Fruit fly (Drosophila melanogaster) whole organism, embryonic: ENCODE results near the gene Pex16.

Experiments
- Asciz ChIP-seq: fragments of 200-800 bp; sonication (Bioruptor generic); optimal IDR thresholded peaks from 2 replicates; lab custom pipeline; 2017; ENCODE audit warnings: missing biosample characterization, mild to moderate bottlenecking, missing genetic modification characterization, missing genetic modification reagents
- Atf3 ChIP-seq: fragments of 200-800 bp; sonication (Bioruptor generic); optimal IDR thresholded peaks from 3 replicates; lab custom pipeline; 2016; ENCODE audit warnings: missing biosample characterization, missing genetic modification characterization
- B-H1 ChIP-seq: fragments of 200-800 bp; sonication (Bioruptor generic); IDR thresholded peaks from 3 replicates; pipeline ENCODE4 v1.3.6; 2022; ENCODE audit warnings: missing biosample characterization, missing genetic modification characterization
- C15 ChIP-seq: fragments of 200-800 bp; sonication (Bioruptor generic); IDR thresholded peaks from 3 replicates; pipeline ENCODE4 v1.3.6; 2022; ENCODE audit warnings: missing biosample characterization, missing genetic modification characterization
- CG10147 ChIP-seq: fragments of 200-800 bp; sonication (Bioruptor generic); optimal IDR thresholded peaks from 2 replicates; lab custom pipeline; 2019; ENCODE audit warnings: missing biosample characterization, mild to moderate bottlenecking, missing genetic modification characterization, moderate library complexity
- CG10209 ChIP-seq: fragments of 200-800 bp; sonication (Bioruptor generic); optimal IDR thresholded peaks from 3 replicates; lab custom pipeline; 2017; ENCODE audit warnings: missing biosample characterization, mild to moderate bottlenecking, missing genetic modification characterization, missing genetic modification reagents
- CG10267 ChIP-seq: fragments of 200-800 bp; sonication (Bioruptor generic); optimal IDR thresholded peaks from 2 replicates; lab custom pipeline; 2018; ENCODE audit warnings: missing biosample characterization, mild to moderate bottlenecking, missing genetic modification characterization, moderate library complexity
- CG11398 ChIP-seq: fragments of 200-800 bp; sonication (Bioruptor generic); optimal IDR thresholded peaks from 2 replicates; lab custom pipeline; 2016; ENCODE audit warnings: missing biosample characterization, missing genetic modification characterization
- CG12391 ChIP-seq: fragments of 200-800 bp; sonication (Bioruptor generic); optimal IDR thresholded peaks from 3 replicates; lab custom pipeline; 2018; ENCODE audit warnings: missing biosample characterization, mild to moderate bottlenecking, missing genetic modification characterization, moderate library complexity
- CG13624 ChIP-seq: fragments of 200-800 bp; sonication (Bioruptor generic); optimal IDR thresholded peaks from 2 replicates; lab custom pipeline; 2016; ENCODE audit warnings: missing biosample characterization, missing genetic modification characterization
- CG14860 ChIP-seq: fragments of 200-800 bp; sonication (Bioruptor generic); IDR thresholded peaks from 3 replicates; pipeline ENCODE4 v1.3.6; 2022; ENCODE audit warnings: missing biosample characterization, missing genetic modification characterization; ENCODE audit not compliant: partially characterized antibody
- CG16813 ChIP-seq: fragments of 200-800 bp; sonication (Bioruptor generic); IDR thresholded peaks from 3 replicates; pipeline ENCODE4 v1.3.6; 2022; ENCODE audit warnings: missing biosample characterization, missing genetic modification characterization; ENCODE audit not compliant: partially characterized antibody
- CG17912 ChIP-seq: fragments of 200-800 bp; sonication (Bioruptor generic); optimal IDR thresholded peaks from 2 replicates; lab custom pipeline; 2018; ENCODE audit warnings: missing biosample characterization, mild to moderate bottlenecking, missing genetic modification characterization
- CG32767 ChIP-seq: fragments of 200-800 bp; sonication (Bioruptor generic); IDR thresholded peaks from 2 replicates; pipeline ENCODE4 v1.3.6; 2022; ENCODE audit warnings: missing biosample characterization, missing genetic modification characterization
- CG3407 ChIP-seq: fragments of 200-800 bp; sonication (Bioruptor generic); optimal IDR thresholded peaks from 2 replicates; lab custom pipeline; 2018; ENCODE audit warnings: missing biosample characterization, mild to moderate bottlenecking, missing genetic modification characterization
- CG3726 ChIP-seq: fragments of 200-800 bp; sonication (Bioruptor generic); IDR thresholded peaks from 3 replicates; pipeline ENCODE4, ENCODE4 v1.3.6; 2022; ENCODE audit warnings: missing biosample characterization, missing genetic modification characterization
- CG4360 ChIP-seq: fragments of 200-800 bp; sonication (Bioruptor generic); IDR thresholded peaks from 2 replicates; pipeline ENCODE4 v1.3.6; 2022; ENCODE audit warnings: missing biosample characterization, missing genetic modification characterization
- CG8359 ChIP-seq: fragments of 200-800 bp; sonication (Bioruptor generic); optimal IDR thresholded peaks from 2 replicates; lab custom pipeline; 2017; ENCODE audit warnings: missing biosample characterization, mild to moderate bottlenecking, missing genetic modification characterization, borderline replicate concordance
- CG8944 ChIP-seq: fragments of 200-800 bp; sonication (Bioruptor generic); optimal IDR thresholded peaks from 3 replicates; lab custom pipeline; 2016; ENCODE audit warnings: missing biosample characterization, missing genetic modification characterization
- CG9932 ChIP-seq: fragments of 200-800 bp; sonication (Bioruptor generic); IDR thresholded peaks from 2 replicates; pipeline ENCODE4 v1.3.6; 2022; ENCODE audit warnings: missing biosample characterization, missing genetic modification characterization
- CHES-1-like ChIP-seq: fragments of 200-800 bp; sonication (Bioruptor generic); optimal IDR thresholded peaks from 2 replicates; lab custom pipeline; 2016; ENCODE audit warnings: missing biosample characterization, missing genetic modification characterization
- CTCF ChIP-seq: fragments of 200-800 bp; sonication (Bioruptor generic); optimal IDR thresholded peaks from 2 replicates; lab custom pipeline; 2017; ENCODE audit warnings: missing biosample characterization, mild to moderate bottlenecking, missing genetic modification characterization, moderate library complexity
- D ChIP-seq, 2 experiments: fragments of 200-800 bp in 1 of 2; fragments of >200 bp in 1 of 2; sonication (Bioruptor generic) in 1 of 2; optimal IDR thresholded peaks; 2 replicates in 1 of 2; 3 replicates in 1 of 2; lab custom pipeline; 2017; ENCODE audit warnings: mild to moderate bottlenecking in 1 of 2, missing biosample characterization in 1 of 2, missing genetic modification characterization in 1 of 2, missing genetic modification reagents in 1 of 2
- Hey ChIP-seq: fragments of 200-800 bp; sonication (Bioruptor generic); optimal IDR thresholded peaks from 3 replicates; lab custom pipeline; 2018; ENCODE audit warnings: missing biosample characterization, mild to moderate bottlenecking, missing genetic modification characterization
- MTF-1 ChIP-seq: fragments of 200-800 bp; sonication (Bioruptor generic); optimal IDR thresholded peaks from 2 replicates; lab custom pipeline; 2018; ENCODE audit warnings: missing biosample characterization, mild to moderate bottlenecking, missing genetic modification characterization, borderline replicate concordance
- Med ChIP-seq: fragments of 200-800 bp; sonication (Bioruptor generic); peaks from one replicate; lab custom pipeline; 2016; ENCODE audit warnings: missing biosample characterization, missing genetic modification characterization, mild to moderate bottlenecking, inconsistent platforms, moderate library complexity
- Meics ChIP-seq: fragments of 200-800 bp; sonication (Bioruptor generic); optimal IDR thresholded peaks from 2 replicates; lab custom pipeline; 2017; ENCODE audit warnings: missing biosample characterization, mild to moderate bottlenecking, missing genetic modification characterization
- TFAM ChIP-seq: fragments of 200-800 bp; sonication (Bioruptor generic); optimal IDR thresholded peaks from 2 replicates; lab custom pipeline; 2017; ENCODE audit warnings: missing biosample characterization, missing genetic modification characterization, inconsistent platforms
- abd-A ChIP-seq: fragments of 200-800 bp; sonication (Bioruptor generic); optimal IDR thresholded peaks from 3 replicates; lab custom pipeline; 2019; ENCODE audit warnings: missing biosample characterization, mild to moderate bottlenecking, missing genetic modification characterization, moderate library complexity
- amos ChIP-seq: fragments of 200-800 bp; sonication (Bioruptor generic); IDR thresholded peaks from 2 replicates; pipeline ENCODE4 v1.3.6; 2022; ENCODE audit warnings: missing biosample characterization, missing genetic modification characterization; ENCODE audit not compliant: partially characterized antibody
- aop ChIP-seq: fragments of 200-800 bp; sonication (Bioruptor generic); IDR thresholded peaks from 2 replicates; pipeline ENCODE4 v1.3.6; 2022; ENCODE audit warnings: missing biosample characterization, missing genetic modification characterization
- ap ChIP-seq: fragments of 200-800 bp; sonication (Bioruptor generic); IDR thresholded peaks from 2 replicates; pipeline ENCODE4 v1.3.6; 2022; ENCODE audit warnings: missing biosample characterization, missing genetic modification characterization
- cato ChIP-seq: fragments of 200-800 bp; sonication (Bioruptor generic); optimal IDR thresholded peaks from 2 replicates; lab custom pipeline; 2016; ENCODE audit warnings: missing biosample characterization, missing genetic modification characterization, borderline replicate concordance
- cg ChIP-seq: fragments of 200-800 bp; sonication (Bioruptor generic); optimal IDR thresholded peaks from 3 replicates; lab custom pipeline; 2019; ENCODE audit warnings: missing biosample characterization, mild to moderate bottlenecking, missing genetic modification characterization, moderate library complexity
- chm ChIP-seq: fragments of 200-800 bp; sonication (Bioruptor generic); IDR thresholded peaks from 2 replicates; pipeline ENCODE4 v1.3.6; 2022; ENCODE audit warnings: missing biosample characterization, missing genetic modification characterization
- crol ChIP-seq: fragments of 200-800 bp; sonication (Bioruptor generic); IDR thresholded peaks from 2 replicates; pipeline ENCODE4 v1.3.6; 2022; ENCODE audit warnings: missing biosample characterization, missing genetic modification characterization
- cwo ChIP-seq: fragments of 200-800 bp; sonication (Bioruptor generic); optimal IDR thresholded peaks from 3 replicates; lab custom pipeline; 2017; ENCODE audit warnings: missing biosample characterization, missing genetic modification characterization, mild to moderate bottlenecking, moderate library complexity, missing genetic modification reagents
- eve ChIP-seq, 2 experiments: fragments of >200 bp; optimal IDR thresholded peaks; 2 replicates each; lab custom pipeline; 2017; ENCODE audit warnings: missing biosample characterization in 2 of 2, missing genetic modification characterization in 2 of 2
- jigr1 ChIP-seq: fragments of 200-800 bp; sonication (Bioruptor generic); IDR thresholded peaks from 3 replicates; pipeline ENCODE4 v1.3.6; 2022; ENCODE audit warnings: missing biosample characterization, missing genetic modification characterization
- jing ChIP-seq: fragments of 200-800 bp; sonication (Bioruptor generic); optimal IDR thresholded peaks from 2 replicates; lab custom pipeline; 2018; ENCODE audit warnings: missing biosample characterization, mild to moderate bottlenecking, missing genetic modification characterization
- kah ChIP-seq: fragments of 200-800 bp; sonication (Bioruptor generic); optimal IDR thresholded peaks from 2 replicates; lab custom pipeline; 2018; ENCODE audit warnings: missing biosample characterization, mild to moderate bottlenecking, missing genetic modification characterization
- ken ChIP-seq: fragments of 200-800 bp; sonication (Bioruptor generic); IDR thresholded peaks from 3 replicates; pipeline ENCODE4 v1.3.6; 2022; ENCODE audit warnings: missing biosample characterization, missing genetic modification characterization
- pnt ChIP-seq: fragments of 200-800 bp; sonication (Bioruptor generic); optimal IDR thresholded peaks from 3 replicates; lab custom pipeline; 2016; ENCODE audit warnings: missing biosample characterization, missing genetic modification characterization
- rib ChIP-seq: fragments of 200-800 bp; sonication (Bioruptor generic); IDR thresholded peaks from 2 replicates; pipeline ENCODE4 v1.3.6; 2022; ENCODE audit warnings: missing biosample characterization, missing genetic modification characterization
- row ChIP-seq: fragments of 200-800 bp; sonication (Bioruptor generic); IDR thresholded peaks from 3 replicates; pipeline ENCODE4 v1.3.6; 2022; ENCODE audit warnings: missing biosample characterization, missing genetic modification characterization
- sna ChIP-seq: fragments of 200-800 bp; sonication (Bioruptor generic); IDR thresholded peaks from 2 replicates; pipeline ENCODE4 v1.3.6; 2022; ENCODE audit warnings: missing biosample characterization, missing genetic modification characterization; ENCODE audit not compliant: partially characterized antibody
- toy ChIP-seq: fragments of 200-800 bp; sonication (Bioruptor generic); IDR thresholded peaks from 2 replicates; pipeline ENCODE4 v1.3.6; 2022; ENCODE audit warnings: missing biosample characterization, missing genetic modification characterization
- wdn ChIP-seq: fragments of 200-800 bp; sonication (Bioruptor generic); IDR thresholded peaks from 2 replicates; pipeline ENCODE4 v1.3.6; 2022; ENCODE audit warnings: missing biosample characterization, missing genetic modification characterization

The Pex16 gene

DNA sequence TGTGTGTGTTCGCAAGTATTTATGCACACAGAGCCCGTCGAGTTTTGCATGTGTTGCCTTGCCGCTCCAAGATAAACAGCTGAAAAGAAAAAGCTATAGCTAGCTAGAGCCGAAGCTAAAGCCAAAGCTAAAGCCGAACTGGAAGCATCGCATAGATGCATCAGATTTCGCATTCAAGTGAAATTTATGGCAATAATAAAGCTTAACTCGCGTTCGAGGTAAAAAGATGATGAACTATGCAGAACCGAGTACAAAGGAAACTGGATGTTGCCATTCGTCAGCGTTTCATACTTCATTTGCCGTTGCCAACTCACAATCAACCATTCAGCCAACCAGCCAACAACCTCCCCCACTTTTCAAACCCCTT is 43.8 kb downstream of the Pex16 start:
- TF ChIP-seq CG32767 (GFP tag; lab: Robert Waterston, UW), result no peak
- TF ChIP-seq abd-A (tag; lab: Kevin White, UChicago), result no peak
- no peak for TF ChIP-seq chm (GFP tag; lab: Robert Waterston, UW)

DNA sequence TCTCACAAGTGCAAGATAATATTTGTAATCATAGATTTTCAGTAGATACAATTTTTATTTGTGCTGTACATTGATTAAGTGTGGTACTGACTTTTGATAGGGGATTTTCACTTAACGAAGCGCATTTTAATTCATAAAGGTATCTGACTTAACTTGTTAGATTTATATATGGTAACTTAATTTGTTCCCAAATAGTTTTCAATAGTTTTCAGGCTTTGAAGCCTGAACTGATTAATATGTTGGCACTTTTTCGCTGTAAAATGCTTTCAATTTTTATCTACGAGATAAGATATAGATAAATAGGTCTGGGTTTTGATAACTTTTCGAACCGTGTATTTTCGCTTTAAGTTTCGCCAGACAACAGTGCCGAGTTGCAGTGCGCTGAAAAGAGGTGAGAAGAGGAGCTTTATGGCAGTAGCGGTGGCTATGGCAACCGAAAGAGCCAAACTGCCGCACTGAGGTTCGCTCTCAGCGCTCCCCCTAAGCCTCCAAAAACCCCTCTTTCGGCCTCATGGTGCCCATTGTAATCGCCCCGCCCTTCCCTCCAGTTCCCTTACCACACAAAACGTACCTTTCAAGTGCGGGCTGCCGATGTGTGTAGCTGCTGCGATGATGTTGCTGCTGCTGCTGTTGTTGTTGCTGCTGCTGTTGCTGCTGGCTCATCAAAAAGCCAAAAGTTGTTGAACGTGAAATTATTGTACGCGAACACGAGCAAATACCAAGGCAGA is 44.4 kb downstream of the Pex16 start:
- TF ChIP-seq aop (GFP tag; lab: Robert Waterston, UW) (no peak), cg (peak; percentile 35), ken (no peak), row (GFP tag; lab: Robert Waterston, UW) (no peak), CG3407 (GFP tag; lab: Kevin White, UChicago) (no peak), CG13624 (GFP tag; lab: Kevin White, UChicago) (no peak), sna (GFP tag; lab: Robert Waterston, UW) (no peak), eve (GFP tag; optimal IDR thresholded peaks at IDR 0.05; lab: Kevin White, UChicago) (no peak), CG16813 (GFP tag; lab: Robert Waterston, UW) (no peak), rib (GFP tag; lab: Robert Waterston, UW) (0 out of 2 replicates have a peak, but pooled peaks have one; percentile 24), jigr1 (no peak), cwo (GFP tag; lab: Kevin White, UChicago) (no peak), CG10147 (no peak), CG14860 (GFP tag; lab: Robert Waterston, UW) (no peak), toy (no peak), kah (no peak), amos (no peak), CG3726 (GFP tag; lab: Robert Waterston, UW) (no peak), CG10267 (no peak), CG11398 (GFP tag; lab: Kevin White, UChicago) (no peak), CG10209 (GFP tag; lab: Kevin White, UChicago) (no peak), CG4360 (GFP tag; lab: Robert Waterston, UW) (0 out of 2 replicates have a peak, but pooled peaks have one; percentile 19), CG8359 (GFP tag; lab: Kevin White, UChicago) (no peak), jing (GFP tag; lab: Kevin White, UChicago) (no peak), cato (no peak), B-H1 (GFP tag; lab: Robert Waterston, UW) (no peak), pnt (GFP tag; lab: Kevin White, UChicago) (no peak), D (optimal IDR thresholded peaks at IDR 0.05; lab: Kevin White, UChicago) (no peak), D (GFP tag; optimal IDR thresholded peaks at IDR 0.05; lab: Kevin White, UChicago) (no peak), CTCF (no peak), crol (peak; percentile 93), Atf3 (GFP tag; lab: Kevin White, UChicago) (no peak), CG9932 (GFP tag; lab: Robert Waterston, UW) (no peak), CHES-1-like (no peak), ap (GFP tag; lab: Robert Waterston, UW) (no peak), TFAM (GFP tag; lab: Kevin White, UChicago) (no peak), Med (GFP tag; lab: Kevin White, UChicago) (peak; percentile 52), CG17912 (GFP tag; lab: Kevin White, UChicago) (no peak), Hey (no peak), Meics (GFP tag; lab: Kevin White, UChicago) (no peak), Asciz (GFP tag; lab: Kevin White, UChicago) (no peak), CG12391 (tag; lab: Kevin White, UChicago) (no peak), CG8944 (GFP tag; lab: Kevin White, UChicago) (no peak), MTF-1 (GFP tag; lab: Kevin White, UChicago) (no peak), wdn (GFP tag; lab: Robert Waterston, UW) (no peak), C15 (GFP tag; lab: Robert Waterston, UW) (no peak)
